Worm (Caenorhabditis elegans): Measurements from ENCODE around the gene bgnt-1.2.

The bgnt-1.2 gene

ce11 chrV:2068728-2069443, 49.6 kb downstream of the bgnt-1.2 start:
- TF ChIP-seq hmbx-1 (tag; optimal IDR thresholded peaks at IDR 0.05) (no peak), aly-1 (tag; optimal IDR thresholded peaks at IDR 0.05) (no peak), tbx-11 (GFP tag; IDR thresholded peaks at IDR 0.05) (no peak), B0310.2 (tag; optimal IDR thresholded peaks at IDR 0.05) (no peak), ceh-13 (GFP tag; optimal IDR thresholded peaks at IDR 0.05) (no peak), F13C5.2 (tag; optimal IDR thresholded peaks at IDR 0.05) (no peak), ama-1 (optimal IDR thresholded peaks at IDR 0.05) (no peak), scrt-1 (GFP tag; IDR thresholded peaks at IDR 0.05) (no peak), ets-7 (tag; optimal IDR thresholded peaks at IDR 0.05) (no peak), pes-1 (GFP tag; IDR thresholded peaks at IDR 0.05) (no peak), flt-1 (GFP tag; IDR thresholded peaks at IDR 0.05) (no peak), tra-4 (tag; optimal IDR thresholded peaks at IDR 0.05) (no peak), ceh-36 (tag; optimal IDR thresholded peaks at IDR 0.05) (no peak)

- no peak for TF ChIP-seq tbx-37 (GFP tag; conservative IDR thresholded peaks at IDR 0.05)
- TF ChIP-seq hmbx-1 (tag; optimal IDR thresholded peaks at IDR 0.05), result no peak
- TF ChIP-seq tra-4 (tag; optimal IDR thresholded peaks at IDR 0.05), result no peak
- no peak for TF ChIP-seq scrt-1 (GFP tag; IDR thresholded peaks at IDR 0.05)
- TF ChIP-seq tbx-11 (GFP tag; IDR thresholded peaks at IDR 0.05), result no peak
- no peak for TF ChIP-seq flt-1 (GFP tag; IDR thresholded peaks at IDR 0.05)
- no peak for TF ChIP-seq F13C5.2 (tag; optimal IDR thresholded peaks at IDR 0.05)
- TF ChIP-seq ceh-13 (GFP tag; optimal IDR thresholded peaks at IDR 0.05), result no peak
- no peak for TF ChIP-seq aly-1 (tag; optimal IDR thresholded peaks at IDR 0.05)
- no peak for TF ChIP-seq ets-7 (tag; optimal IDR thresholded peaks at IDR 0.05)
- no peak for TF ChIP-seq B0310.2 (tag; optimal IDR thresholded peaks at IDR 0.05)
- no peak for TF ChIP-seq hnd-1 (tag; optimal IDR thresholded peaks at IDR 0.05)
- no peak for TF ChIP-seq ama-1 (optimal IDR thresholded peaks at IDR 0.05)
- no peak for TF ChIP-seq sea-1 (GFP tag; conservative IDR thresholded peaks at IDR 0.05)
Measured at ce11 chrV:2067985-2068499, 50.4 kb downstream of the bgnt-1.2 start, which contains the start of gene lbp-9. TSS of gene lbp-9 (plus strand) at chrV:2068449.

ce11 chrV:2067419-2067818, 51.1 kb downstream of the bgnt-1.2 start:
- TF ChIP-seq B0310.2 (tag; optimal IDR thresholded peaks at IDR 0.05) (no peak), ets-7 (tag; optimal IDR thresholded peaks at IDR 0.05) (no peak), ceh-13 (GFP tag; optimal IDR thresholded peaks at IDR 0.05) (no peak), hmbx-1 (tag; optimal IDR thresholded peaks at IDR 0.05) (no peak), ceh-36 (tag; optimal IDR thresholded peaks at IDR 0.05) (no peak), sea-1 (GFP tag; conservative IDR thresholded peaks at IDR 0.05) (no peak), hmg-4 (GFP tag; optimal IDR thresholded peaks at IDR 0.05) (no peak), scrt-1 (GFP tag; IDR thresholded peaks at IDR 0.05) (no peak), tbx-37 (GFP tag; conservative IDR thresholded peaks at IDR 0.05) (no peak), pes-1 (GFP tag; IDR thresholded peaks at IDR 0.05) (no peak), aly-1 (tag; optimal IDR thresholded peaks at IDR 0.05) (no peak), hnd-1 (tag; optimal IDR thresholded peaks at IDR 0.05) (no peak), tra-4 (tag; optimal IDR thresholded peaks at IDR 0.05) (no peak), tbx-11 (GFP tag; IDR thresholded peaks at IDR 0.05) (no peak), flt-1 (GFP tag; IDR thresholded peaks at IDR 0.05) (no peak), ama-1 (optimal IDR thresholded peaks at IDR 0.05) (no peak), F13C5.2 (tag; optimal IDR thresholded peaks at IDR 0.05) (no peak)

ce11 chrV:2066780-2067179, 51.7 kb downstream of the bgnt-1.2 start, which contains the start of gene nhr-86:
TSS of gene nhr-86 (minus strand) at chrV:2066850.
- TF ChIP-seq flt-1 (GFP tag; IDR thresholded peaks at IDR 0.05) (no peak), ceh-13 (GFP tag; optimal IDR thresholded peaks at IDR 0.05) (no peak), scrt-1 (GFP tag; IDR thresholded peaks at IDR 0.05) (no peak), aly-1 (tag; optimal IDR thresholded peaks at IDR 0.05) (no peak), hmg-4 (GFP tag; optimal IDR thresholded peaks at IDR 0.05) (no peak), tbx-11 (GFP tag; IDR thresholded peaks at IDR 0.05) (no peak), pes-1 (GFP tag; IDR thresholded peaks at IDR 0.05) (no peak), hnd-1 (tag; optimal IDR thresholded peaks at IDR 0.05) (no peak), ets-7 (tag; optimal IDR thresholded peaks at IDR 0.05) (no peak), B0310.2 (tag; optimal IDR thresholded peaks at IDR 0.05) (no peak), ama-1 (optimal IDR thresholded peaks at IDR 0.05) (no peak), sea-1 (GFP tag; conservative IDR thresholded peaks at IDR 0.05) (no peak), tra-4 (tag; optimal IDR thresholded peaks at IDR 0.05) (no peak), tbx-37 (GFP tag; conservative IDR thresholded peaks at IDR 0.05) (no peak), hmbx-1 (tag; optimal IDR thresholded peaks at IDR 0.05) (no peak), F13C5.2 (tag; optimal IDR thresholded peaks at IDR 0.05) (no peak)

Data from whole organism, early embryonic.